Fruit fly (Drosophila melanogaster): ENCODE measurements around the gene zetaCOP.

dm6 chr3L:16641094-16641493 is 32.3 kb downstream of the zetaCOP start:
- no peak for TF ChIP-seq EcR (GFP tag; optimal IDR thresholded peaks at IDR 0.05)
- TF ChIP-seq CG13204 (GFP tag; optimal IDR thresholded peaks at IDR 0.05) = no peak
- TF ChIP-seq CG17806 (tag; optimal IDR thresholded peaks at IDR 0.05) = no peak
